Worm (Caenorhabditis elegans): ENCODE results near the gene K05B2.2.

K05B2.2 gene

ce11 chrX:4872758-4873157 lies 33.1 kb upstream of the K05B2.2 start:
- TF ChIP-seq sma-3 (GFP tag; optimal IDR thresholded peaks at IDR 0.05) (no peak), ztf-4 (tag; optimal IDR thresholded peaks at IDR 0.05) (no peak), lin-11 (tag; optimal IDR thresholded peaks at IDR 0.05) (no peak), nhr-25 (tag; optimal IDR thresholded peaks at IDR 0.05) (peak; percentile 45), nhr-12 (tag; optimal IDR thresholded peaks at IDR 0.05) (no peak), Y55F3AM.14 (GFP tag; optimal IDR thresholded peaks at IDR 0.05) (no peak), unc-55 (GFP tag; optimal IDR thresholded peaks at IDR 0.05) (peak; percentile 40), fos-1 (tag; optimal IDR thresholded peaks at IDR 0.05) (no peak), nhr-237 (tag; optimal IDR thresholded peaks at IDR 0.05) (no peak), elt-3 (tag; optimal IDR thresholded peaks at IDR 0.05) (no peak), F13H6.1 (tag; optimal IDR thresholded peaks at IDR 0.05) (no peak)

ce11 chrX:4875296-4875695 lies 30.6 kb upstream of the K05B2.2 start:
- no peak for TF ChIP-seq C34F6.9 (tag; optimal IDR thresholded peaks at IDR 0.05)
- TF ChIP-seq blmp-1 (tag; optimal IDR thresholded peaks at IDR 0.05; ENCODE audit: insufficient read depth): peak; percentile 76

- TF ChIP-seq ama-1 (optimal IDR thresholded peaks at IDR 0.05) (no peak), nhr-129 (tag; optimal IDR thresholded peaks at IDR 0.05) (peak; percentile 0)
These were observed 29.0 kb upstream of the K05B2.2 start, which contains the start of gene tsp-14 for ce11 chrX:4876904-4877303. tsp-14 (minus strand) TSS chrX:4876965.

ce11 chrX:4879998-4880397 lies 25.9 kb upstream of the K05B2.2 start:
- TF ChIP-seq mdl-1 (tag; optimal IDR thresholded peaks at IDR 0.05) (no peak), nhr-25 (tag; optimal IDR thresholded peaks at IDR 0.05) (peak; percentile 16), skn-1 (tag; optimal IDR thresholded peaks at IDR 0.05) (no peak)

- TF ChIP-seq nhr-77 (tag; optimal IDR thresholded peaks at IDR 0.05) (no peak), alr-1 (tag; optimal IDR thresholded peaks at IDR 0.05) (no peak), nhr-25 (tag; optimal IDR thresholded peaks at IDR 0.05) (no peak), fos-1 (tag; optimal IDR thresholded peaks at IDR 0.05) (no peak)
These were observed 24.6 kb upstream of the K05B2.2 start for ce11 chrX:4881310-4881709.

- TF ChIP-seq alr-1 (tag; optimal IDR thresholded peaks at IDR 0.05) (no peak), nhr-237 (tag; optimal IDR thresholded peaks at IDR 0.05) (no peak)
These were observed 20.2 kb upstream of the K05B2.2 start, which contains the start of gene arrd-23 for ce11 chrX:4885651-4886050. arrd-23 (plus strand) TSS chrX:4885951.

- TF ChIP-seq nhr-23 (tag; optimal IDR thresholded peaks at IDR 0.05) (no peak), lsy-2 (tag; optimal IDR thresholded peaks at IDR 0.05) (peak in 1 of 2 experiments; percentile 38), crh-2 (tag; optimal IDR thresholded peaks at IDR 0.05) (peak; percentile 0), ceh-82 (tag; optimal IDR thresholded peaks at IDR 0.05) (no peak), ceh-16 (tag; optimal IDR thresholded peaks at IDR 0.05) (peak; percentile 4), F13H6.1 (tag; optimal IDR thresholded peaks at IDR 0.05) (peak; percentile 3), sma-9 (GFP tag; optimal IDR thresholded peaks at IDR 0.05) (peak; percentile 39), sma-9 (tag; optimal IDR thresholded peaks at IDR 0.05) (no peak), nhr-129 (tag; optimal IDR thresholded peaks at IDR 0.05) (peak; percentile 20), unc-55 (GFP tag; optimal IDR thresholded peaks at IDR 0.05) (peak; percentile 30), gmeb-1 (tag; optimal IDR thresholded peaks at IDR 0.05) (peak; percentile 10)
These were observed 15.7 kb upstream of the K05B2.2 start, which contains the start of gene T07F12.2 for ce11 chrX:4890159-4890558. T07F12.2 (plus strand) TSS chrX:4890245.

ce11 chrX:4893623-4894105 lies 12.2 kb upstream of the K05B2.2 start, which contains the start of gene T07F12.1:
T07F12.1 (plus strand) TSS chrX:4894055.
- TF ChIP-seq ztf-1 (GFP tag; conservative IDR thresholded peaks at IDR 0.05): no peak
- TF ChIP-seq peb-1 (tag; optimal IDR thresholded peaks at IDR 0.05): no peak
- peak; percentile 58 for TF ChIP-seq nhr-25 (tag; optimal IDR thresholded peaks at IDR 0.05)
- TF ChIP-seq gmeb-1 (tag; optimal IDR thresholded peaks at IDR 0.05): peak; percentile 32
- peak; percentile 24 for TF ChIP-seq fos-1 (tag; optimal IDR thresholded peaks at IDR 0.05)
- TF ChIP-seq sma-3 (GFP tag; optimal IDR thresholded peaks at IDR 0.05): peak; percentile 38
- peak; percentile 72 for TF ChIP-seq blmp-1 (tag; optimal IDR thresholded peaks at IDR 0.05; ENCODE audit: insufficient read depth)
- no peak for TF ChIP-seq nhr-129 (tag; optimal IDR thresholded peaks at IDR 0.05)
- TF ChIP-seq skn-1 (tag; optimal IDR thresholded peaks at IDR 0.05): no peak
- TF ChIP-seq nhr-6 (tag; optimal IDR thresholded peaks at IDR 0.05): no peak
- peak in 1 of 2 experiments; percentile 12 for TF ChIP-seq lsy-2 (tag; optimal IDR thresholded peaks at IDR 0.05)
- no peak for TF ChIP-seq ama-1 (optimal IDR thresholded peaks at IDR 0.05)
- no peak for TF ChIP-seq ztf-4 (tag; optimal IDR thresholded peaks at IDR 0.05)
- no peak for TF ChIP-seq ceh-16 (tag; optimal IDR thresholded peaks at IDR 0.05)
- TF ChIP-seq unc-62 (GFP tag; optimal IDR thresholded peaks at IDR 0.05): no peak
- no peak for TF ChIP-seq nhr-10 (tag; optimal IDR thresholded peaks at IDR 0.05)
- TF ChIP-seq sem-4 (tag; optimal IDR thresholded peaks at IDR 0.05): no peak
- no peak for TF ChIP-seq ZK546.5 (tag; optimal IDR thresholded peaks at IDR 0.05)
- TF ChIP-seq mbf-1 (tag; optimal IDR thresholded peaks at IDR 0.05): no peak
- peak; percentile 19 for TF ChIP-seq sma-9 (GFP tag; optimal IDR thresholded peaks at IDR 0.05)
- no peak for TF ChIP-seq sma-9 (tag; optimal IDR thresholded peaks at IDR 0.05)

Data from whole organism, L2 larva.